Fruit fly (Drosophila melanogaster): ENCODE data around the gene crn.

crn gene

dm6 chrX:2269822-2270556, 20.2 kb upstream of the crn start (continued):
- TF ChIP-seq Spps (tag; optimal IDR thresholded peaks at IDR 0.05) (no peak), CG16863 (GFP tag; optimal IDR thresholded peaks at IDR 0.05) (no peak), en (GFP tag; optimal IDR thresholded peaks at IDR 0.05) (no peak), Optix (GFP tag; IDR thresholded peaks at IDR 0.05) (no peak), CG10321 (GFP tag; IDR thresholded peaks at IDR 0.05) (peak; percentile 73; the same call in 1 of the 2 replicates), CG11247 (GFP tag; IDR thresholded peaks at IDR 0.05) (no peak), CG4707 (GFP tag; optimal IDR thresholded peaks at IDR 0.05) (peak; percentile 30), CG9876 (GFP tag; optimal IDR thresholded peaks at IDR 0.05) (no peak), CG42726 (GFP tag; IDR thresholded peaks at IDR 0.05; ENCODE audit: partially characterized antibody) (no peak), ap (GFP tag; IDR thresholded peaks at IDR 0.05) (no peak), fd3F (GFP tag; optimal IDR thresholded peaks at IDR 0.05) (no peak), CG14965 (GFP tag; optimal IDR thresholded peaks at IDR 0.05; ENCODE audit: borderline replicate concordance) (no peak), CG18619 (GFP tag; optimal IDR thresholded peaks at IDR 0.05) (no peak), CG17912 (GFP tag; optimal IDR thresholded peaks at IDR 0.05) (no peak), CG33557 (GFP tag; optimal IDR thresholded peaks at IDR 0.05) (no peak), Stat92E (GFP tag; optimal IDR thresholded peaks at IDR 0.05) (no peak), CG8281 (tag; optimal IDR thresholded peaks at IDR 0.05) (no peak), Fer3 (tag; optimal IDR thresholded peaks at IDR 0.05) (no peak), CG1602 (GFP tag; optimal IDR thresholded peaks at IDR 0.05) (no peak), CG14014 (GFP tag; IDR thresholded peaks at IDR 0.05) (no peak), NC2β (GFP tag; optimal IDR thresholded peaks at IDR 0.05) (no peak), bsh (GFP tag; optimal IDR thresholded peaks at IDR 0.05) (no peak), Kr (GFP tag; optimal IDR thresholded peaks at IDR 0.05) (peak; percentile 58), amos (GFP tag; IDR thresholded peaks at IDR 0.05; ENCODE audit: partially characterized antibody) (no peak; the same call in 1 of the 2 replicates), nom (GFP tag; optimal IDR thresholded peaks at IDR 0.05) (peak; percentile 49), CG1024 (GFP tag; IDR thresholded peaks at IDR 0.05) (no peak), Med (GFP tag) (peak; percentile 58), CG33213 (GFP tag; optimal IDR thresholded peaks at IDR 0.05) (no peak), CG1832 (GFP tag; optimal IDR thresholded peaks at IDR 0.05) (peak; percentile 50), CG17359 (tag; optimal IDR thresholded peaks at IDR 0.05) (no peak), CG13775 (GFP tag; optimal IDR thresholded peaks at IDR 0.05) (no peak), CG7987 (GFP tag; optimal IDR thresholded peaks at IDR 0.05) (no peak), hb (GFP tag; IDR thresholded peaks at IDR 0.05; ENCODE audit: partially characterized antibody) (no peak), CG30431 (GFP tag; optimal IDR thresholded peaks at IDR 0.05) (no peak), Mrtf (GFP tag; IDR thresholded peaks at IDR 0.05) (no peak), Hand (GFP tag; optimal IDR thresholded peaks at IDR 0.05) (peak; percentile 11), lmd (GFP tag; IDR thresholded peaks at IDR 0.05) (no peak), CG7839 (tag; optimal IDR thresholded peaks at IDR 0.05) (no peak), D19B (GFP tag; optimal IDR thresholded peaks at IDR 0.05) (no peak), Aef1 (GFP tag; IDR thresholded peaks at IDR 0.05) (0 out of 3 replicates have a peak, but pooled peaks have one; percentile 5), CG6791 (GFP tag; IDR thresholded peaks at IDR 0.05; ENCODE audit: partially characterized antibody) (0 out of 3 replicates have a peak, but pooled peaks have one; percentile 23), CG14050 (GFP tag; IDR thresholded peaks at IDR 0.05) (no peak), CG7372 (GFP tag; IDR thresholded peaks at IDR 0.05) (no peak), CG17385 (GFP tag; optimal IDR thresholded peaks at IDR 0.05) (no peak), Chrac-16 (GFP tag; optimal IDR thresholded peaks at IDR 0.05) (no peak), exex (tag; optimal IDR thresholded peaks at IDR 0.05) (no peak), corto (GFP tag; optimal IDR thresholded peaks at IDR 0.05) (no peak), CG43689 (GFP tag; IDR thresholded peaks at IDR 0.05) (0 out of 2 replicates have a peak, but pooled peaks have one; percentile 14)
